Fruit fly (Drosophila melanogaster) Kc167 (cell line): ENCODE data around the gene bcd.

ENCODE experiments used
- Sin3A ChIP-seq: fragments of >200 bp; optimal IDR thresholded peaks from 2 replicates; lab custom pipeline; 2018; ENCODE audit warnings: missing external identifiers
- h ChIP-seq: fragments of >200 bp; optimal IDR thresholded peaks from 3 replicates; lab custom pipeline; 2018; ENCODE audit warnings: missing external identifiers
- insv ChIP-seq: fragments of >200 bp; optimal IDR thresholded peaks from 3 replicates; lab custom pipeline; 2018; ENCODE audit warnings: missing external identifiers
- psq ChIP-seq: fragments of >200 bp; optimal IDR thresholded peaks from 2 replicates; lab custom pipeline; 2017; ENCODE audit warnings: missing external identifiers
- ttk ChIP-seq: sonication (Bioruptor generic); optimal IDR thresholded peaks from 2 replicates; lab custom pipeline; 2017; ENCODE audit warnings: missing external identifiers

- TF ChIP-seq psq (lab: Kevin White, UChicago) (no peak), ttk (lab: Kevin White, UChicago) (no peak), insv (lab: Kevin White, UChicago) (no peak), h (lab: Kevin White, UChicago) (no peak), Sin3A (no peak)
These were observed 33.1 kb downstream of the bcd start for dm6 chr3R:6726119-6726518.
